Worm (Caenorhabditis elegans): Measurements from ENCODE around the gene acr-10.

acr-10 gene

ce11 chrX:4016113-4016512, 6.0 kb upstream of the acr-10 start, which contains the start of gene hrg-1 (continued):
- TF ChIP-seq hmg-1.2 (GFP tag; IDR thresholded peaks at IDR 0.05), result peak; percentile 53; the same call in 1 of the 2 replicates
- peak; percentile 36; the same call in 1 of the 2 replicates for TF ChIP-seq K11D2.4 (GFP tag; IDR thresholded peaks at IDR 0.05)
- TF ChIP-seq Y79H2A.3 (GFP tag; conservative IDR thresholded peaks at IDR 0.05), result no peak
- TF ChIP-seq mcd-1 (GFP tag; IDR thresholded peaks at IDR 0.05), result peak; percentile 50
- TF ChIP-seq sea-2 (GFP tag; IDR thresholded peaks at IDR 0.05), result no peak
- TF ChIP-seq lir-1 (GFP tag; conservative IDR thresholded peaks at IDR 0.05), result no peak

DNA sequence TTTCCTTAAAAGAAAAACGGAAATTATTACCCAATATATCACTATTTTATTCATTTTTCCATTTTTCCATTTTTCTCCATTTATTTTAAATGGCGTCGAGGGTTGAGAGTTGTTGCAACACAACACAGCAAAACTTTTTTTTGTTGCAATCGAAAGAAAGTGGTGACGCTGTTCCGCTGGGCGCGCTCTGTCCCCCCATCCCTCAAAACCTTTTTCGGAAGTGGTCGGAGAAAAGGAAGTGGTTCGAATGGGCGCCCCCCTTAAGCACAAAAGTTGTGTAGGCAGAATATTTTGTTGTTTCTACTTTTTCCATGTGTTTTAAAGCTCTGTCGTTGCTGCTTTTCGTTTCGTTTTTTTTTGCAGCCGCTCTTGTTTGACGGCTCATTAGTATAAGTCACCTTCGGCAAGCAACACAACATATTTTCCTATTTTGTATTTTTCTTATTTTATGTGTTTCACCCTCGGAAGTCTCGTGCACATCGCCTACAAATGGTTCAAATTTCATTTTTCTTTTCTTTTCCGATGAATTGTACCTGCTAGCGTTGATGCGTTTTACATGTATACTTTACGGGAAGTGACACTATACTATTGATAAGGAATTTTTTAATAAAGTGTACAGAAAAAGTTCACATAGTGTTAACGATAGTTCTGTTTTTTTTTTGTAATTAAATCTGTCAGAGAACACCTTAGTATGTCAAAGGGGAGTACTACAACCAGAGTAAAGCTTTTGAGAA, 4.3 kb upstream of the acr-10 start:
- TF ChIP-seq F52B5.7 (tag; optimal IDR thresholded peaks at IDR 0.05), result no peak
- no peak for TF ChIP-seq let-607 (tag; optimal IDR thresholded peaks at IDR 0.05)
- no peak for TF ChIP-seq cebp-2 (GFP tag; IDR thresholded peaks at IDR 0.05)
- no peak for TF ChIP-seq F39B2.1 (GFP tag; IDR thresholded peaks at IDR 0.05)
- TF ChIP-seq pbrm-1 (GFP tag; IDR thresholded peaks at IDR 0.05), result no peak
- no peak for TF ChIP-seq hrde-1 (tag; optimal IDR thresholded peaks at IDR 0.05; ENCODE audit: borderline replicate concordance)
- TF ChIP-seq nfyb-1 (GFP tag; IDR thresholded peaks at IDR 0.05), result 0 out of 2 replicates have a peak, but pooled peaks have one; percentile 18
- no peak for TF ChIP-seq akir-1 (GFP tag; optimal IDR thresholded peaks at IDR 0.05)
- TF ChIP-seq rpc-1 (optimal IDR thresholded peaks at IDR 0.05), result no peak
- TF ChIP-seq rpc-1 (tag; optimal IDR thresholded peaks at IDR 0.05), result no peak
- TF ChIP-seq zfh-2 (GFP tag; conservative IDR thresholded peaks at IDR 0.05), result peak; percentile 66
- TF ChIP-seq tlf-1 (GFP tag; optimal IDR thresholded peaks at IDR 0.05), result no peak
- TF ChIP-seq ztf-3 (GFP tag; optimal IDR thresholded peaks at IDR 0.05), result no peak
- 0 out of 2 replicates have a peak, but pooled peaks have one; percentile 11 for TF ChIP-seq hmg-1.2 (GFP tag; IDR thresholded peaks at IDR 0.05)

DNA sequence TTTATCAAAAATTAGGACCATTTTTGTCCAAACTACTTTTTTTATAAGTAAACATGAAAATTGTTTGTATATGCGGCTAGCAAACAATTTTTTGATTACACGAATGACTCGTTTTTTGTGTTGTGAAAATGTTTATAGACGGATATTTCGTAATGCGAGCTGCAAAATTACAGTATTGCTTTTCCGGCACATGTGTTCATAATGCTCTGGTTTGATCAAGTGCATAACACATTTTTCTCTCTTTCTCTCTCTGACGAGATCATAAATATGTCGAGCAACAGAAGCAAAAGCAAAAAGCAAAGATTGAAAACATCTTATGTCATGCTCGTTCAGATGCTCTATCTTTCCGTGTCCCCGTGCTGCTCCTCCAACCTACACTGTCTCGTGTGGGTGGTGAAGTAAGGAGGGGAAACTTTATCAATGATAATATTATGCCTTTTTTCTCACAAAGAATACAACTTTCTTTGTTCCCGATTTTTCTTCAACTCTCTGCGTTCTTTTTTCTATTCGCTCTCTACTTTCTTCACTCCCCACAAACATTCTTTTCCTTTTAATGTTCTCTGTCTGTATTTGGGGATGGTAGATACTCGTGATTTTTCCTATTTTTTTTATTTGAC, 3.4 kb upstream of the acr-10 start:
- TF ChIP-seq rpc-1 (optimal IDR thresholded peaks at IDR 0.05) (no peak), rpc-1 (tag; optimal IDR thresholded peaks at IDR 0.05) (no peak), hrde-1 (tag; optimal IDR thresholded peaks at IDR 0.05; ENCODE audit: borderline replicate concordance) (no peak), F52B5.7 (tag; optimal IDR thresholded peaks at IDR 0.05) (no peak), nfya-1 (tag; optimal IDR thresholded peaks at IDR 0.05; ENCODE audit: borderline replicate concordance, insufficient read depth) (no peak), mel-28 (tag; optimal IDR thresholded peaks at IDR 0.05; ENCODE audit: borderline replicate concordance) (no peak), C06A6.2 (GFP tag; conservative IDR thresholded peaks at IDR 0.05) (no peak), tbx-9 (tag; optimal IDR thresholded peaks at IDR 0.05; ENCODE audit: borderline replicate concordance) (no peak), F39B2.1 (GFP tag; IDR thresholded peaks at IDR 0.05) (no peak), hmg-20 (GFP tag; IDR thresholded peaks at IDR 0.05) (no peak), bed-2 (GFP tag; IDR thresholded peaks at IDR 0.05) (no peak), unc-62 (GFP tag; optimal IDR thresholded peaks at IDR 0.05) (no peak), snpc-4 (GFP tag; optimal IDR thresholded peaks at IDR 0.05) (no peak), snpc-4 (tag; optimal IDR thresholded peaks at IDR 0.05) (no peak), ztf-25 (GFP tag; IDR thresholded peaks at IDR 0.05) (no peak), nfyb-1 (GFP tag; IDR thresholded peaks at IDR 0.05) (no peak), F10E7.11 (tag; optimal IDR thresholded peaks at IDR 0.05) (no peak), F23B12.7 (tag; optimal IDR thresholded peaks at IDR 0.05; ENCODE audit: insufficient read depth) (peak; percentile 48), K12H6.12 (tag; optimal IDR thresholded peaks at IDR 0.05) (peak; percentile 20), lin-26 (GFP tag; IDR thresholded peaks at IDR 0.05) (no peak), rcor-1 (GFP tag; IDR thresholded peaks at IDR 0.05) (no peak), fkh-3 (tag; optimal IDR thresholded peaks at IDR 0.05) (no peak), lin-40 (tag; optimal IDR thresholded peaks at IDR 0.05) (peak; percentile 0), nhr-80 (tag; optimal IDR thresholded peaks at IDR 0.05) (peak; percentile 71), attf-5 (GFP tag; optimal IDR thresholded peaks at IDR 0.05) (no peak), snpc-1.1 (tag; optimal IDR thresholded peaks at IDR 0.05; ENCODE audit: insufficient read depth) (no peak), bed-1 (GFP tag; IDR thresholded peaks at IDR 0.05) (no peak), tbp1 (GFP tag; optimal IDR thresholded peaks at IDR 0.05) (no peak), ZK185.1 (tag; optimal IDR thresholded peaks at IDR 0.05; ENCODE audit: poor library complexity, severe bottlenecking) (peak; percentile 15)
